Worm (Caenorhabditis elegans): ENCODE results near the gene F53G2.2.

ce11 chrII:2456973-2457372 lies 24.7 kb upstream of the F53G2.2 start:
- TF ChIP-seq ets-7 (tag; optimal IDR thresholded peaks at IDR 0.05), result no peak
- TF ChIP-seq flt-1 (GFP tag; IDR thresholded peaks at IDR 0.05), result no peak
- TF ChIP-seq hnd-1 (tag; optimal IDR thresholded peaks at IDR 0.05), result no peak
- TF ChIP-seq ama-1 (optimal IDR thresholded peaks at IDR 0.05), result no peak
- TF ChIP-seq ceh-36 (tag; optimal IDR thresholded peaks at IDR 0.05), result no peak
- no peak for TF ChIP-seq aly-1 (tag; optimal IDR thresholded peaks at IDR 0.05)
- no peak for TF ChIP-seq pes-1 (GFP tag; IDR thresholded peaks at IDR 0.05)
- no peak for TF ChIP-seq F13C5.2 (tag; optimal IDR thresholded peaks at IDR 0.05)
- TF ChIP-seq tbx-37 (GFP tag; conservative IDR thresholded peaks at IDR 0.05), result no peak
- no peak for TF ChIP-seq B0310.2 (tag; optimal IDR thresholded peaks at IDR 0.05)
- no peak for TF ChIP-seq hmbx-1 (tag; optimal IDR thresholded peaks at IDR 0.05)
- TF ChIP-seq tbx-11 (GFP tag; IDR thresholded peaks at IDR 0.05), result no peak
- TF ChIP-seq tra-4 (tag; optimal IDR thresholded peaks at IDR 0.05), result no peak
- no peak for TF ChIP-seq hmg-4 (GFP tag; optimal IDR thresholded peaks at IDR 0.05)
